Worm (Caenorhabditis elegans) whole organism, L1 larva: ENCODE measurements around the gene str-55.
A peak's percentile ranks its signal among the peaks of the same experiment; 100 is the strongest.

ENCODE experiments used
- C04F5.9 ChIP-seq: sonication (generic microtip); optimal IDR thresholded peaks from 2 replicates; lab custom pipeline; 2016; ENCODE audit warnings: missing genetic modification characterization, missing compliant biosample characterization
- C16A3.4 ChIP-seq: fragments of 150-350 bp; optimal IDR thresholded peaks from 2 replicates; lab custom pipeline; 2014; ENCODE audit warnings: missing biosample characterization, missing genetic modification characterization
- C34B4.2 ChIP-seq: sonication (generic microtip); optimal IDR thresholded peaks from 2 replicates; lab custom pipeline; 2017; ENCODE audit warnings: mild to moderate bottlenecking, missing genetic modification characterization, missing compliant biosample characterization
- F16B12.6 ChIP-seq: fragments of 150-350 bp; optimal IDR thresholded peaks from 2 replicates; lab custom pipeline; 2014; ENCODE audit warnings: missing biosample characterization, missing genetic modification characterization
- Y116A8C.19 ChIP-seq: sonication (generic microtip); optimal IDR thresholded peaks from 2 replicates; lab custom pipeline; 2016; ENCODE audit warnings: missing compliant biosample characterization, missing genetic modification characterization, borderline replicate concordance
- aly-2 ChIP-seq: fragments of 150-350 bp; optimal IDR thresholded peaks from 2 replicates; lab custom pipeline; 2014; ENCODE audit warnings: missing biosample characterization, missing genetic modification characterization
- ama-1 ChIP-seq: fragments of 150-350 bp; optimal IDR thresholded peaks from 2 replicates; lab custom pipeline; 2014
- ceh-63 ChIP-seq: fragments of 200-800 bp; sonication (Bioruptor generic); optimal IDR thresholded peaks from 2 replicates; lab custom pipeline; 2018; ENCODE audit warnings: mild to moderate bottlenecking, missing genetic modification characterization, missing compliant biosample characterization
- ceh-8 ChIP-seq: fragments of 200-800 bp; sonication (Bioruptor generic); optimal IDR thresholded peaks from 2 replicates; lab custom pipeline; 2018; ENCODE audit warnings: mild to moderate bottlenecking, missing genetic modification characterization, moderate library complexity, missing compliant biosample characterization
- ceh-82 ChIP-seq, 3 experiments: fragments of 150-350 bp in 1 of 3; sonication (generic microtip) in 2 of 3; optimal IDR thresholded peaks; 2 replicates each; lab custom pipeline; 2014 to 2017; ENCODE audit warnings: missing biosample characterization in 3 of 3, missing genetic modification characterization in 3 of 3
- dsc-1 ChIP-seq: sonication (generic microtip); optimal IDR thresholded peaks from 2 replicates; lab custom pipeline; 2016; ENCODE audit warnings: mild to moderate bottlenecking, missing genetic modification characterization, missing compliant biosample characterization
- efl-1 ChIP-seq, 4 experiments: fragments of 150-350 bp; optimal IDR thresholded peaks in 3 of 4; peaks in 1 of 4; 1 replicate in 1 of 4; 2 replicates in 3 of 4; lab custom pipeline; 2014; ENCODE audit warnings: missing biosample characterization in 2 of 4, missing genetic modification characterization in 2 of 4, missing genetic modification reagents in 2 of 4
- egl-13 ChIP-seq: sonication (generic microtip); optimal IDR thresholded peaks from 2 replicates; lab custom pipeline; 2016; ENCODE audit warnings: missing genotype, missing genetic modification reagents, missing genetic modification characterization, missing compliant biosample characterization
- fkh-8 ChIP-seq: sonication (generic microtip); optimal IDR thresholded peaks from 2 replicates; lab custom pipeline; 2016; ENCODE audit warnings: mild to moderate bottlenecking, missing genetic modification characterization, missing compliant biosample characterization
- fos-1 ChIP-seq: fragments of 150-350 bp; optimal IDR thresholded peaks from 2 replicates; lab custom pipeline; 2014; ENCODE audit warnings: missing biosample characterization, missing genetic modification characterization
- grh-1 ChIP-seq: fragments of 200-800 bp; sonication (Bioruptor generic); IDR thresholded peaks from 2 replicates; pipeline ENCODE4 v1.3.6; 2022; ENCODE audit warnings: missing genetic modification reagents, missing genetic modification characterization, missing compliant biosample characterization
- hlh-17 ChIP-seq: fragments of 200-800 bp; sonication (Bioruptor generic); optimal IDR thresholded peaks from 2 replicates; lab custom pipeline; 2018; ENCODE audit warnings: missing genetic modification characterization, mild to moderate bottlenecking, missing compliant biosample characterization, moderate library complexity, borderline replicate concordance
- hlh-4 ChIP-seq: sonication (generic microtip); optimal IDR thresholded peaks from 2 replicates; lab custom pipeline; 2016; ENCODE audit warnings: mild to moderate bottlenecking, missing genetic modification characterization, missing compliant biosample characterization
- irx-1 ChIP-seq: sonication (generic microtip); optimal IDR thresholded peaks from 2 replicates; lab custom pipeline; 2016; ENCODE audit warnings: missing genetic modification characterization, missing compliant biosample characterization
- jun-1 ChIP-seq: fragments of 150-350 bp; optimal IDR thresholded peaks from 2 replicates; lab custom pipeline; 2014; ENCODE audit warnings: missing biosample characterization, missing genetic modification reagents, missing genetic modification characterization
- lin-39 ChIP-seq: fragments of 150-350 bp; optimal IDR thresholded peaks from 2 replicates; lab custom pipeline; 2014; ENCODE audit warnings: missing biosample characterization, missing genetic modification reagents, missing genetic modification characterization
- lsy-2 ChIP-seq, 2 experiments: fragments of 150-350 bp; optimal IDR thresholded peaks; 2 replicates each; lab custom pipeline; 2014; ENCODE audit warnings: missing biosample characterization in 2 of 2, missing genetic modification characterization in 2 of 2
- mdl-1 ChIP-seq, 2 experiments: fragments of 150-350 bp; optimal IDR thresholded peaks; 2 replicates each; lab custom pipeline; 2014 to 2017; ENCODE audit warnings: missing biosample characterization in 2 of 2, missing genetic modification characterization in 2 of 2, inconsistent platforms in 1 of 2
- mef-2 ChIP-seq: fragments of 150-350 bp; optimal IDR thresholded peaks from 2 replicates; lab custom pipeline; 2014; ENCODE audit warnings: missing biosample characterization, missing genetic modification characterization
- mep-1 ChIP-seq: fragments of 150-350 bp; optimal IDR thresholded peaks from 2 replicates; lab custom pipeline; 2014; ENCODE audit warnings: missing biosample characterization, missing genetic modification characterization
- nhr-12 ChIP-seq: sonication (generic microtip); optimal IDR thresholded peaks from 2 replicates; lab custom pipeline; 2017; ENCODE audit warnings: missing biosample characterization, missing genetic modification characterization
- nhr-19 ChIP-seq: fragments of 200-800 bp; sonication (Bioruptor generic); conservative IDR thresholded peaks from 2 replicates; pipeline ENCODE4 v1.3.6; 2022; ENCODE audit warnings: missing genetic modification characterization, missing compliant biosample characterization
- nhr-237 ChIP-seq: fragments of 150-350 bp; optimal IDR thresholded peaks from 2 replicates; lab custom pipeline; 2014; ENCODE audit warnings: missing biosample characterization, missing genetic modification characterization
- nhr-28 ChIP-seq: fragments of 150-350 bp; optimal IDR thresholded peaks from 2 replicates; lab custom pipeline; 2014; ENCODE audit warnings: missing biosample characterization, missing genetic modification characterization
- nhr-47 ChIP-seq: sonication (generic microtip); optimal IDR thresholded peaks from 2 replicates; lab custom pipeline; 2016; ENCODE audit warnings: mild to moderate bottlenecking, missing genetic modification characterization, moderate library complexity, missing compliant biosample characterization
- nhr-71 ChIP-seq: sonication (generic microtip); optimal IDR thresholded peaks from 2 replicates; lab custom pipeline; 2016; ENCODE audit warnings: mild to moderate bottlenecking, missing genetic modification characterization, moderate library complexity, missing compliant biosample characterization
- nhr-76 ChIP-seq: sonication (generic microtip); optimal IDR thresholded peaks from 2 replicates; lab custom pipeline; 2017; ENCODE audit warnings: missing biosample characterization, missing genetic modification characterization
- nhr-85 ChIP-seq: sonication (generic microtip); peaks from one replicate; lab custom pipeline; 2016; ENCODE audit warnings: missing genetic modification characterization, inconsistent platforms, missing compliant biosample characterization
- nhr-90 ChIP-seq: sonication (generic microtip); optimal IDR thresholded peaks from 2 replicates; lab custom pipeline; 2016; ENCODE audit warnings: mild to moderate bottlenecking, missing genetic modification characterization, missing compliant biosample characterization; ENCODE audit not compliant: poor library complexity
- snu-23 ChIP-seq: sonication (generic microtip); optimal IDR thresholded peaks from 2 replicates; lab custom pipeline; 2016; ENCODE audit warnings: missing genetic modification characterization, missing compliant biosample characterization
- sptf-1 ChIP-seq: fragments of 150-350 bp; optimal IDR thresholded peaks from 2 replicates; lab custom pipeline; 2014; ENCODE audit warnings: missing biosample characterization, missing genetic modification characterization
- sup-37 ChIP-seq: fragments of 200-800 bp; sonication (Bioruptor generic); optimal IDR thresholded peaks from 2 replicates; lab custom pipeline; 2018; ENCODE audit warnings: mild to moderate bottlenecking, missing genetic modification characterization, missing compliant biosample characterization
- unc-130 ChIP-seq: fragments of 150-350 bp; optimal IDR thresholded peaks from 2 replicates; lab custom pipeline; 2017; ENCODE audit warnings: missing biosample characterization, missing genetic modification characterization, inconsistent platforms
- unc-30 ChIP-seq: sonication (generic microtip); optimal IDR thresholded peaks from 2 replicates; lab custom pipeline; 2017; ENCODE audit warnings: missing biosample characterization, missing genetic modification characterization
- unc-62 ChIP-seq: fragments of 150-350 bp; optimal IDR thresholded peaks from 2 replicates; lab custom pipeline; 2014; ENCODE audit warnings: missing biosample characterization, missing genetic modification reagents, missing genetic modification characterization
- vab-15 ChIP-seq: sonication (generic microtip); optimal IDR thresholded peaks from 2 replicates; lab custom pipeline; 2017; ENCODE audit warnings: missing genotype, mild to moderate bottlenecking, missing genetic modification characterization, missing compliant biosample characterization
- zag-1 ChIP-seq: fragments of 150-350 bp; optimal IDR thresholded peaks from 2 replicates; lab custom pipeline; 2014; ENCODE audit warnings: missing biosample characterization, missing genetic modification characterization
- ztf-11 ChIP-seq, 2 experiments: sonication (generic microtip); optimal IDR thresholded peaks; 2 replicates each; lab custom pipeline; 2016 to 2017; ENCODE audit warnings: missing genetic modification characterization in 2 of 2, missing biosample characterization in 1 of 2, missing compliant biosample characterization in 1 of 2

The str-55 gene

ce11 chrV:16370039-16370438, 46.9 kb downstream of the str-55 start (continued):
- TF ChIP-seq nhr-12 (tag; lab: Kevin White, UChicago), result no peak
- TF ChIP-seq lin-39, result peak; percentile 12
- no peak for TF ChIP-seq ama-1 (lab: Kevin White, UChicago)
- peak; percentile 81 for TF ChIP-seq snu-23 (GFP tag; lab: Kevin White, UChicago)
- TF ChIP-seq dsc-1, result peak; percentile 70
- no peak for TF ChIP-seq zag-1 (tag; lab: Kevin White, UChicago)
- TF ChIP-seq mep-1, result peak; percentile 73
- TF ChIP-seq fkh-8 (tag; lab: Kevin White, UChicago), result peak; percentile 17
- TF ChIP-seq unc-130, result peak; percentile 53
- TF ChIP-seq nhr-47, result peak; percentile 83
- no peak for TF ChIP-seq Y116A8C.19 (tag; lab: Kevin White, UChicago)
- peak; percentile 75 for TF ChIP-seq nhr-19 (GFP tag; lab: Robert Waterston, UW)
- peak; percentile 65 for TF ChIP-seq irx-1 (tag; lab: Kevin White, UChicago)
- TF ChIP-seq nhr-71, result peak; percentile 82
- no peak for TF ChIP-seq hlh-4 (tag; lab: Kevin White, UChicago)
- TF ChIP-seq nhr-237 (tag; lab: Kevin White, UChicago), result no peak
- no peak for TF ChIP-seq unc-30 (tag; lab: Kevin White, UChicago)
- TF ChIP-seq fos-1 (tag; lab: Kevin White, UChicago), result peak; percentile 20
- TF ChIP-seq mef-2, result no peak
- TF ChIP-seq sptf-1 (tag; lab: Kevin White, UChicago), result no peak
- peak; percentile 74 for TF ChIP-seq C16A3.4 (tag; lab: Kevin White, UChicago)
- peak; percentile 49 for TF ChIP-seq nhr-85
- no peak for TF ChIP-seq ceh-63 (GFP tag; lab: Kevin White, UChicago)
- TF ChIP-seq nhr-90 (tag; lab: Kevin White, UChicago), result peak; percentile 88
- no peak for TF ChIP-seq C34B4.2 (tag; lab: Kevin White, UChicago)
- peak; percentile 10 for TF ChIP-seq jun-1 (tag; lab: Kevin White, UChicago)
- peak; percentile 34 for TF ChIP-seq ceh-8 (GFP tag; lab: Kevin White, UChicago)
- no peak for TF ChIP-seq vab-15 (tag; lab: Kevin White, UChicago)
- TF ChIP-seq unc-62 (GFP tag; lab: Kevin White, UChicago), result no peak
- peak; percentile 7 for TF ChIP-seq F16B12.6 (tag; lab: Kevin White, UChicago)
- peak in 1 of 2 experiments; percentile 50 for TF ChIP-seq ztf-11 (tag; optimal IDR thresholded peaks at IDR 0.05; lab: Kevin White, UChicago)
- TF ChIP-seq egl-13 (tag; lab: Kevin White, UChicago), result peak; percentile 42
- TF ChIP-seq hlh-17, result no peak
- 0 out of 2 replicates have a peak, but pooled peaks have one; percentile 40 for TF ChIP-seq grh-1
- no peak for TF ChIP-seq nhr-76 (tag; lab: Kevin White, UChicago)
- peak; percentile 20 for TF ChIP-seq C04F5.9
- no peak for TF ChIP-seq nhr-28 (tag; lab: Kevin White, UChicago)
- peak; percentile 18 for TF ChIP-seq sup-37 (GFP tag; lab: Kevin White, UChicago)

ce11 chrV:16368143-16368542, 48.8 kb downstream of the str-55 start:
- TF ChIP-seq lin-39 (no peak), efl-1 (optimal IDR thresholded peaks at IDR 0.05; lab: Kevin White, UChicago) (no peak), efl-1 (GFP tag; optimal IDR thresholded peaks at IDR 0.05 in 1 of 2; lab: Kevin White, UChicago) (peak in 1 of 2 experiments; percentile 55)

- peak in 1 of 3 experiments; percentile 2 for TF ChIP-seq ceh-82 (tag; optimal IDR thresholded peaks at IDR 0.05; lab: Kevin White, UChicago)
- TF ChIP-seq nhr-85, result no peak
- TF ChIP-seq nhr-71, result peak; percentile 2
- TF ChIP-seq lsy-2 (tag; optimal IDR thresholded peaks at IDR 0.05; lab: Kevin White, UChicago), result no peak
- peak; percentile 40 for TF ChIP-seq aly-2
- no peak for TF ChIP-seq mdl-1 (tag; optimal IDR thresholded peaks at IDR 0.05; lab: Kevin White, UChicago)
These were observed 49.3 kb downstream of the str-55 start, which contains the start of gene W08G11.3 for ce11 chrV:16367575-16367974. Gene W08G11.3, plus strand, starts transcription at chrV:16367681.
